Fruit fly (Drosophila melanogaster) whole organism: ENCODE data around the gene nmdyn-D7.

Source experiments
- CG8478 ChIP-seq: fragments of >200 bp; optimal IDR thresholded peaks from 2 replicates; lab custom pipeline; 2018; ENCODE audit warnings: inconsistent platforms
- EcR ChIP-seq, 2 experiments: fragments of >200 bp; optimal IDR thresholded peaks; 2 replicates each; lab custom pipeline; 2017; ENCODE audit warnings: missing biosample characterization in 2 of 2, missing genetic modification characterization in 2 of 2, missing genetic modification reagents in 2 of 2
- pan ChIP-seq: fragments of >200 bp; optimal IDR thresholded peaks from 2 replicates; lab custom pipeline; 2017
- psq ChIP-seq: fragments of >200 bp; optimal IDR thresholded peaks from 2 replicates; lab custom pipeline; 2017
- usp ChIP-seq: fragments of >200 bp; optimal IDR thresholded peaks from 2 replicates; lab custom pipeline; 2017; ENCODE audit warnings: missing biosample characterization, missing genetic modification characterization, mixed read lengths

dm6 chr3R:9679746-9680145, at the start of gene nmdyn-D7:
- TF ChIP-seq CG8478 (lab: Kevin White, UChicago), result no peak
- TF ChIP-seq usp (GFP tag; lab: Kevin White, UChicago), result no peak
- no peak for TF ChIP-seq EcR (GFP tag; optimal IDR thresholded peaks at IDR 0.05; lab: Kevin White, UChicago)
- no peak for TF ChIP-seq psq (lab: Kevin White, UChicago)
- TF ChIP-seq pan (lab: Kevin White, UChicago), result no peak
